Fruit fly (Drosophila melanogaster): ENCODE measurements around the gene Tbc1d15-17.

The Tbc1d15-17 gene

DNA sequence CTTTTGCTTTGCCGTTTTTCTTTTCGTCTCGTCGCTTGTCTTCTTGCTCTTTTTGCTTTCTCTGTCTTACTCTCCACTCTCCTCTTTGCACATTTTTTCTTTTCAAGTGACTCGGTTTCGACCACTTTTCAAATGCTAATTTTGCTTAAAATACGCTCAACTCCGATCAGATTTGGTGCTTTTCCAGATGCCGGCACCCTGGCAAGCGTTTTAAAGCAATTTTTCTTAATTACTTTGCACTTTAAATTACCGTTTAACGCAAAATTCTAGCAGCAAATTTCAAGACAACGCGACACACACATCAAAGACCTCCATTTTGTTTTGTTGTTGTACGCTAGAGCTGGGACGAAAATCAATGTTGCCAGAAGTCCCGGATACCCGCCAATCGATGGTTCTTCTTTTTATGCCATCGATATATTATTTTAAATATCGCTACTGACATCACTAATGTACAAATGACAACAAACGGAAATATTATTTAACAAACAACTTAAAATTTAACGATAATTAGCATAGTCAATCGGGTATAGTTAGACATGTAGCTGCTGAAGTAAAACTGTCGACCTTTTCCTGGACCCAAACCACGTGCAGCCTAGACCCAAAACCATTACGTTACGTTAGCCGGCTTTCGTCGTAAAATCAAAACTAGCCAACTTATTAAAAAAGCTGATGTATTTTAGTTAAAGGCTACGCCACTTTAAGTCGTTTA lies 43.7 kb downstream of the Tbc1d15-17 start, which contains the start of gene kis (continued):
- peak; percentile 30 for TF ChIP-seq CG13296 (GFP tag; optimal IDR thresholded peaks at IDR 0.05)
- peak; percentile 66 for TF ChIP-seq lab (GFP tag; optimal IDR thresholded peaks at IDR 0.05)
- no peak for TF ChIP-seq run (tag; optimal IDR thresholded peaks at IDR 0.05)
- TF ChIP-seq sens-2 (GFP tag; IDR thresholded peaks at IDR 0.05), result no peak
- peak; percentile 45 for TF ChIP-seq Xbp1 (GFP tag; optimal IDR thresholded peaks at IDR 0.05)
- TF ChIP-seq wdn (GFP tag; IDR thresholded peaks at IDR 0.05), result no peak
- peak; percentile 9 for TF ChIP-seq CG12071 (GFP tag; optimal IDR thresholded peaks at IDR 0.05)
- no peak for TF ChIP-seq en (GFP tag; optimal IDR thresholded peaks at IDR 0.05)
- peak; percentile 97 for TF ChIP-seq Scr (GFP tag; IDR thresholded peaks at IDR 0.05; ENCODE audit: partially characterized antibody)
- TF ChIP-seq stwl (tag; optimal IDR thresholded peaks at IDR 0.05), result peak; percentile 73
- peak; percentile 67 for TF ChIP-seq pita (GFP tag; optimal IDR thresholded peaks at IDR 0.05)
- TF ChIP-seq CG14050 (GFP tag; IDR thresholded peaks at IDR 0.05), result no peak
- no peak for TF ChIP-seq CG3407 (GFP tag; optimal IDR thresholded peaks at IDR 0.05)
- no peak for TF ChIP-seq CG1529 (GFP tag; optimal IDR thresholded peaks at IDR 0.05)
- TF ChIP-seq ewg (GFP tag; optimal IDR thresholded peaks at IDR 0.05), result no peak
- TF ChIP-seq Usf (GFP tag; optimal IDR thresholded peaks at IDR 0.05), result no peak
- TF ChIP-seq CG9797 (GFP tag; optimal IDR thresholded peaks at IDR 0.05), result peak; percentile 69
- peak; percentile 65 for TF ChIP-seq sqz (GFP tag; optimal IDR thresholded peaks at IDR 0.05)
- TF ChIP-seq lov (optimal IDR thresholded peaks at IDR 0.05), result no peak
- 0 out of 3 replicates have a peak, but pooled peaks have one; percentile 48 for TF ChIP-seq lov (GFP tag; IDR thresholded peaks at IDR 0.05)
- TF ChIP-seq Antp (GFP tag; optimal IDR thresholded peaks at IDR 0.05), result peak; percentile 47
- peak; percentile 90 for TF ChIP-seq sens (GFP tag)
- no peak for TF ChIP-seq Hand (GFP tag; optimal IDR thresholded peaks at IDR 0.05)
- peak; percentile 35 for TF ChIP-seq kah (GFP tag; optimal IDR thresholded peaks at IDR 0.05)
- peak; percentile 41 for TF ChIP-seq Bdp1 (GFP tag; optimal IDR thresholded peaks at IDR 0.05)
- TF ChIP-seq Dip3 (GFP tag; optimal IDR thresholded peaks at IDR 0.05), result peak; percentile 31
- peak; percentile 47 for TF ChIP-seq CG34376 (GFP tag; optimal IDR thresholded peaks at IDR 0.05)
- no peak for TF ChIP-seq CG11085 (GFP tag; IDR thresholded peaks at IDR 0.05)
- TF ChIP-seq CG11398 (GFP tag; optimal IDR thresholded peaks at IDR 0.05), result no peak
- TF ChIP-seq odd (GFP tag; optimal IDR thresholded peaks at IDR 0.05), result no peak
- no peak for TF ChIP-seq CG5180 (GFP tag; optimal IDR thresholded peaks at IDR 0.05)
- TF ChIP-seq CG10979 (tag; optimal IDR thresholded peaks at IDR 0.05), result peak; percentile 1
- peak; percentile 54 for TF ChIP-seq CG15601 (tag; optimal IDR thresholded peaks at IDR 0.05)
- peak; percentile 21 for TF ChIP-seq gcm (GFP tag; optimal IDR thresholded peaks at IDR 0.05)
- 0 out of 3 replicates have a peak, but pooled peaks have one; percentile 14 for TF ChIP-seq H15 (GFP tag; IDR thresholded peaks at IDR 0.05)
- peak; percentile 75 for TF ChIP-seq Jarid2 (GFP tag; optimal IDR thresholded peaks at IDR 0.05)
- no peak for TF ChIP-seq Taf1 (GFP tag; IDR thresholded peaks at IDR 0.05)
- no peak for TF ChIP-seq CG2875 (GFP tag; optimal IDR thresholded peaks at IDR 0.05)
- peak; percentile 95 for TF ChIP-seq Doc3 (GFP tag; IDR thresholded peaks at IDR 0.05; ENCODE audit: partially characterized antibody)
- TF ChIP-seq dmrt99B (tag; optimal IDR thresholded peaks at IDR 0.05), result no peak
- peak; percentile 78 for TF ChIP-seq Lhr (GFP tag; optimal IDR thresholded peaks at IDR 0.05)
- TF ChIP-seq ro (GFP tag; IDR thresholded peaks at IDR 0.05), result no peak
- TF ChIP-seq Rx (GFP tag; IDR thresholded peaks at IDR 0.05), result no peak
- TF ChIP-seq crp (GFP tag; optimal IDR thresholded peaks at IDR 0.05), result peak in 1 of 2 experiments; percentile 3
- peak; percentile 35 for TF ChIP-seq CG4707 (GFP tag; optimal IDR thresholded peaks at IDR 0.05)
- TF ChIP-seq tll (GFP tag; optimal IDR thresholded peaks at IDR 0.05), result no peak
- TF ChIP-seq ken (GFP tag; IDR thresholded peaks at IDR 0.05), result no peak
- peak; percentile 68 for TF ChIP-seq CG32532 (GFP tag; IDR thresholded peaks at IDR 0.05)
- peak; percentile 8 for TF ChIP-seq CG33557 (GFP tag; optimal IDR thresholded peaks at IDR 0.05)
